Fruit fly (Drosophila melanogaster): ENCODE data around the gene Rsod.

DNA sequence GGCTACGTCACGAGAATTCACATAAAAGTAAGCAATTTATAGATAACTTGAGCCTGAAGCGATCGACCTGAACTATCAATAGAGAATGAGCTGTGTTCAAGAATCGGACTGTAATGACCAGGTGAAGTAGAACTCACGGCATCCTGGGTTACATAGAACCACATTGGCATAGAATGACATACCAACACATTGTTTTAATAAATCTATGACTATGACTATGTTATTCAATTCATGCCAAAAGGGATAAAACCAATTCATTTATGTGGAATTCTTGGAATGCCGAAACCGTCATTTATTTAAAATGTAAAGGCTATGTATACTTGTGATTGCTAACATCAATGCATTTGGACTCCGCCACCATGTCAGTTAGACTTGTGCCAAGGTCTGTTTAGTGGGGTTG, 42.0 kb downstream of the Rsod start, which contains the start of gene Ppi1:
- TF ChIP-seq psq (optimal IDR thresholded peaks at IDR 0.05) (no peak), Dll (optimal IDR thresholded peaks at IDR 0.05) (no peak)
